Worm (Caenorhabditis elegans) whole organism, dauer: ENCODE data around the gene T16G12.13.

Experiments used
- unc-62 ChIP-seq: sonication (generic microtip); optimal IDR thresholded peaks from 2 replicates; lab custom pipeline; 2017; ENCODE audit warnings: missing biosample characterization, missing genetic modification reagents, missing genetic modification characterization

Gene T16G12.13

ce11 chrIII:10096525-10096972 is 35.9 kb downstream of the T16G12.13 start:
- no peak for TF ChIP-seq unc-62

- TF ChIP-seq unc-62, result no peak
Observed at ce11 chrIII:10097981-10098380, 37.3 kb downstream of the T16G12.13 start, which contains the start of gene spop-1. TSS of gene spop-1 (minus strand) at chrIII:10098081.

ce11 chrIII:10101352-10101751 is 40.7 kb downstream of the T16G12.13 start, which contains the start of gene kel-10:
TSS of gene kel-10 (minus strand) at chrIII:10101452.
- no peak for TF ChIP-seq unc-62

- TF ChIP-seq unc-62, result no peak
Observed at ce11 chrIII:10106390-10106789, 45.7 kb downstream of the T16G12.13 start, which contains the start of gene srt-55. TSS of gene srt-55 (minus strand) at chrIII:10106490.

- TF ChIP-seq unc-62, result no peak
Observed at ce11 chrIII:10108995-10109394, 48.3 kb downstream of the T16G12.13 start, which contains the start of gene T16H12.9. TSS of gene T16H12.9 (plus strand) at chrIII:10109295.
